Worm (Caenorhabditis elegans) whole organism, young adult: Measurements from ENCODE around the gene che-2.

ENCODE experiments used
- B0019.2 ChIP-seq: fragments of 200-800 bp; sonication (Bioruptor generic); conservative IDR thresholded peaks from 2 replicates; pipeline ENCODE4 v1.3.6; 2022; ENCODE audit warnings: missing genetic modification reagents, missing genetic modification characterization, missing compliant biosample characterization
- B0261.1 ChIP-seq: sonication (generic microtip); optimal IDR thresholded peaks from 2 replicates; lab custom pipeline; 2016; ENCODE audit warnings: mild to moderate bottlenecking, missing genetic modification characterization, moderate library complexity, missing compliant biosample characterization
- D2030.7 ChIP-seq: fragments of 200-800 bp; sonication (Bioruptor generic); IDR thresholded peaks from 2 replicates; pipeline ENCODE4 v1.3.6; 2022; ENCODE audit warnings: missing genetic modification reagents, missing genetic modification characterization, missing compliant biosample characterization
- F10E7.11 ChIP-seq: sonication (generic microtip); optimal IDR thresholded peaks from 2 replicates; lab custom pipeline; 2017; ENCODE audit warnings: mild to moderate bottlenecking, missing genetic modification characterization, moderate library complexity, missing compliant biosample characterization
- F39B2.1 ChIP-seq: fragments of 200-800 bp; sonication (Bioruptor generic); IDR thresholded peaks from 2 replicates; pipeline ENCODE4 v1.3.6; 2022; ENCODE audit warnings: missing genetic modification reagents, missing genetic modification characterization, missing compliant biosample characterization
- F49E8.2 ChIP-seq: sonication (generic microtip); optimal IDR thresholded peaks from 3 replicates; lab custom pipeline; 2017; ENCODE audit warnings: missing genetic modification characterization, mild to moderate bottlenecking, missing compliant biosample characterization, antibody characterized with exemption, moderate library complexity; ENCODE audit not compliant: insufficient read depth
- F55B11.4 ChIP-seq: sonication (generic microtip); optimal IDR thresholded peaks from 2 replicates; lab custom pipeline; 2016; ENCODE audit warnings: missing compliant biosample characterization, missing genetic modification characterization, borderline replicate concordance; ENCODE audit not compliant: insufficient read depth
- F57A8.1 ChIP-seq: fragments of 200-800 bp; sonication (Bioruptor generic); optimal IDR thresholded peaks from 2 replicates; lab custom pipeline; 2018; ENCODE audit warnings: mild to moderate bottlenecking, missing genetic modification characterization, moderate library complexity, missing compliant biosample characterization
- T07F8.4 ChIP-seq: sonication (generic microtip); optimal IDR thresholded peaks from 2 replicates; lab custom pipeline; 2016; ENCODE audit warnings: mild to moderate bottlenecking, missing genetic modification characterization, moderate library complexity, missing compliant biosample characterization
- ZK185.1 ChIP-seq: sonication (generic microtip); optimal IDR thresholded peaks from 2 replicates; lab custom pipeline; 2016; ENCODE audit warnings: mild to moderate bottlenecking, missing genetic modification characterization, missing compliant biosample characterization; ENCODE audit not compliant: poor library complexity, severe bottlenecking
- ama-1 ChIP-seq, 3 experiments: fragments of 150-350 bp in 1 of 3; sonication (generic microtip) in 2 of 3; optimal IDR thresholded peaks; 2 replicates each; lab custom pipeline; 2014 to 2018; ENCODE audit warnings: missing biosample characterization in 2 of 3, missing genetic modification characterization in 2 of 3, missing genetic modification reagents in 2 of 3
- athp-1 ChIP-seq: sonication (generic microtip); optimal IDR thresholded peaks from 2 replicates; lab custom pipeline; 2017; ENCODE audit warnings: mild to moderate bottlenecking, missing genetic modification characterization, missing compliant biosample characterization
- attf-6 ChIP-seq: fragments of 200-800 bp; sonication (Bioruptor generic); IDR thresholded peaks from 2 replicates; pipeline ENCODE4 v1.3.6; 2022; ENCODE audit warnings: missing genetic modification reagents, missing genetic modification characterization, missing compliant biosample characterization
- bed-2 ChIP-seq: fragments of 200-800 bp; sonication (Bioruptor generic); IDR thresholded peaks from 2 replicates; pipeline ENCODE4 v1.3.6; 2022; ENCODE audit warnings: missing genetic modification reagents, missing genetic modification characterization, missing compliant biosample characterization
- ccch-3 ChIP-seq: fragments of 200-800 bp; sonication (Bioruptor generic); optimal IDR thresholded peaks from 2 replicates; lab custom pipeline; 2018; ENCODE audit warnings: mild to moderate bottlenecking, missing genetic modification characterization, missing compliant biosample characterization
- cebp-2 ChIP-seq: fragments of 200-800 bp; sonication (Bioruptor generic); IDR thresholded peaks from 2 replicates; pipeline ENCODE4 v1.3.6; 2022; ENCODE audit warnings: missing genetic modification characterization, missing compliant biosample characterization
- ceh-27 ChIP-seq: fragments of 200-800 bp; sonication (Bioruptor generic); optimal IDR thresholded peaks from 2 replicates; lab custom pipeline; 2018; ENCODE audit warnings: mild to moderate bottlenecking, missing genetic modification characterization, moderate library complexity, missing compliant biosample characterization
- ceh-40 ChIP-seq: fragments of 200-800 bp; sonication (Bioruptor generic); IDR thresholded peaks from 2 replicates; pipeline ENCODE4 v1.3.6; 2022; ENCODE audit warnings: missing genetic modification characterization, missing compliant biosample characterization
- dpff-1 ChIP-seq: sonication (generic microtip); optimal IDR thresholded peaks from 2 replicates; lab custom pipeline; 2017; ENCODE audit warnings: mild to moderate bottlenecking, missing genetic modification characterization, missing compliant biosample characterization
- dpl-1 ChIP-seq: fragments of 150-350 bp; optimal IDR thresholded peaks from 2 replicates; lab custom pipeline; 2014; ENCODE audit warnings: missing biosample characterization, missing genetic modification reagents, missing genetic modification characterization
- efl-1 ChIP-seq: fragments of 150-350 bp; optimal IDR thresholded peaks from 2 replicates; lab custom pipeline; 2014; ENCODE audit warnings: missing biosample characterization, missing genetic modification reagents, missing genetic modification characterization
- egl-18 ChIP-seq: fragments of 200-800 bp; sonication (Bioruptor generic); IDR thresholded peaks from 2 replicates; pipeline ENCODE4 v1.3.6; 2022; ENCODE audit warnings: missing genetic modification reagents, missing genetic modification characterization, missing compliant biosample characterization
- egl-44 ChIP-seq: fragments of 200-800 bp; sonication (Bioruptor generic); IDR thresholded peaks from 2 replicates; pipeline ENCODE4 v1.3.6; 2022; ENCODE audit warnings: missing genetic modification reagents, missing genetic modification characterization, missing compliant biosample characterization
- ets-4 ChIP-seq: fragments of 200-800 bp; sonication (Bioruptor generic); optimal IDR thresholded peaks from 2 replicates; lab custom pipeline; 2018; ENCODE audit warnings: mild to moderate bottlenecking, missing genetic modification characterization, missing compliant biosample characterization
- gei-17 ChIP-seq: fragments of 200-800 bp; sonication (Bioruptor generic); optimal IDR thresholded peaks from 2 replicates; lab custom pipeline; 2018; ENCODE audit warnings: mild to moderate bottlenecking, missing genetic modification characterization, missing compliant biosample characterization
- him-1 ChIP-seq: sonication (generic microtip); optimal IDR thresholded peaks from 2 replicates; lab custom pipeline; 2016; ENCODE audit warnings: missing genotype, missing genetic modification reagents, missing genetic modification characterization, missing compliant biosample characterization
- hlh-12 ChIP-seq: sonication (generic microtip); optimal IDR thresholded peaks from 2 replicates; lab custom pipeline; 2016; ENCODE audit warnings: missing genetic modification characterization, missing compliant biosample characterization
- hmg-20 ChIP-seq: fragments of 200-800 bp; sonication (Bioruptor generic); IDR thresholded peaks from 2 replicates; pipeline ENCODE4 v1.3.6; 2022; ENCODE audit warnings: missing genetic modification reagents, missing genetic modification characterization, missing compliant biosample characterization
- hrde-1 ChIP-seq: sonication (generic microtip); optimal IDR thresholded peaks from 2 replicates; lab custom pipeline; 2016; ENCODE audit warnings: missing genetic modification characterization, mild to moderate bottlenecking, missing compliant biosample characterization, moderate library complexity, missing genotype, missing genetic modification reagents, borderline replicate concordance
- mcd-1 ChIP-seq: fragments of 200-800 bp; sonication (Bioruptor generic); IDR thresholded peaks from 2 replicates; pipeline ENCODE4 v1.3.6; 2022; ENCODE audit warnings: missing genetic modification reagents, missing genetic modification characterization, missing compliant biosample characterization
- mxl-1 ChIP-seq: sonication (generic microtip); optimal IDR thresholded peaks from 2 replicates; lab custom pipeline; 2016; ENCODE audit warnings: missing genetic modification characterization, missing compliant biosample characterization
- nhr-179 ChIP-seq: sonication (generic microtip); optimal IDR thresholded peaks from 2 replicates; lab custom pipeline; 2016; ENCODE audit warnings: mild to moderate bottlenecking, missing genetic modification characterization, missing compliant biosample characterization
- pbrm-1 ChIP-seq: fragments of 200-800 bp; sonication (Bioruptor generic); IDR thresholded peaks from 2 replicates; pipeline ENCODE4 v1.3.6; 2022; ENCODE audit warnings: missing genetic modification reagents, missing genetic modification characterization, missing compliant biosample characterization
- rcor-1 ChIP-seq: fragments of 200-800 bp; sonication (Bioruptor generic); IDR thresholded peaks from 2 replicates; pipeline ENCODE4 v1.3.6; 2022; ENCODE audit warnings: missing genetic modification reagents, missing genetic modification characterization, missing compliant biosample characterization
- snpc-1.1 ChIP-seq: sonication (generic microtip); optimal IDR thresholded peaks from 2 replicates; lab custom pipeline; 2017; ENCODE audit warnings: missing genetic modification characterization, mild to moderate bottlenecking, missing compliant biosample characterization, antibody characterized with exemption, moderate library complexity, missing genotype, missing genetic modification reagents; ENCODE audit not compliant: insufficient read depth
- snpc-4 ChIP-seq, 5 experiments: fragments of 150-350 bp in 1 of 5; sonication (generic microtip) in 4 of 5; optimal IDR thresholded peaks; 2 replicates each; lab custom pipeline; 2014 to 2018; ENCODE audit warnings: missing genetic modification characterization in 5 of 5, missing biosample characterization in 3 of 5, antibody characterized with exemption in 2 of 5, mild to moderate bottlenecking in 2 of 5, missing compliant biosample characterization in 2 of 5, missing genotype in 2 of 5, moderate library complexity in 2 of 5, missing genetic modification reagents in 1 of 5
- somi-1 ChIP-seq: fragments of 200-800 bp; sonication (Bioruptor generic); optimal IDR thresholded peaks from 2 replicates; lab custom pipeline; 2018; ENCODE audit warnings: mild to moderate bottlenecking, missing genetic modification characterization, missing compliant biosample characterization
- sptf-2 ChIP-seq: fragments of 200-800 bp; sonication (Bioruptor generic); optimal IDR thresholded peaks from 2 replicates; lab custom pipeline; 2018; ENCODE audit warnings: mild to moderate bottlenecking, missing genetic modification characterization, missing compliant biosample characterization
- tbp1 ChIP-seq: fragments of 200-800 bp; sonication (Bioruptor generic); optimal IDR thresholded peaks from 2 replicates; lab custom pipeline; 2018; ENCODE audit warnings: mild to moderate bottlenecking, missing genetic modification characterization, missing compliant biosample characterization
- tbx-9 ChIP-seq: sonication (generic microtip); optimal IDR thresholded peaks from 2 replicates; lab custom pipeline; 2016; ENCODE audit warnings: borderline replicate concordance, missing genetic modification characterization, inconsistent platforms, missing compliant biosample characterization
- unc-130 ChIP-seq: sonication (generic microtip); optimal IDR thresholded peaks from 2 replicates; lab custom pipeline; 2016; ENCODE audit warnings: missing genetic modification reagents, missing genetic modification characterization, missing compliant biosample characterization
- xnd-1 ChIP-seq: sonication (generic microtip); optimal IDR thresholded peaks from 2 replicates; lab custom pipeline; 2016; ENCODE audit warnings: missing genotype, missing genetic modification reagents, missing genetic modification characterization, missing compliant biosample characterization
- zim-3 ChIP-seq: sonication (generic microtip); optimal IDR thresholded peaks from 2 replicates; lab custom pipeline; 2017; ENCODE audit warnings: mild to moderate bottlenecking, missing genetic modification characterization, moderate library complexity, missing compliant biosample characterization
- ztf-25 ChIP-seq: fragments of 200-800 bp; sonication (Bioruptor generic); IDR thresholded peaks from 2 replicates; pipeline ENCODE4 v1.3.6; 2022; ENCODE audit warnings: missing genetic modification reagents, missing genetic modification characterization, missing compliant biosample characterization
- ztf-6 ChIP-seq: fragments of 200-800 bp; sonication (Bioruptor generic); IDR thresholded peaks from 2 replicates; pipeline ENCODE4 v1.3.6; 2022; ENCODE audit warnings: missing genetic modification reagents, missing genetic modification characterization, missing compliant biosample characterization

Gene che-2

ce11 chrX:476261-476660 lies 5.0 kb upstream of the che-2 start, which contains the start of gene F38G1.3 (continued):
- no peak for TF ChIP-seq unc-130 (GFP tag; lab: Kevin White, UChicago)
- TF ChIP-seq, all 124 proteins: peak for 0

- TF ChIP-seq tbp1 (GFP tag; lab: Kevin White, UChicago) (peak; percentile 90), mcd-1 (GFP tag; lab: Robert Waterston, UW) (no peak; the same call in 1 of the 2 replicates), bed-2 (GFP tag; lab: Robert Waterston, UW) (no peak), ztf-25 (GFP tag; lab: Robert Waterston, UW) (peak; percentile 93; the same call in 1 of the 2 replicates), somi-1 (peak; percentile 11), gei-17 (GFP tag; lab: Kevin White, UChicago) (no peak), F10E7.11 (tag; lab: Kevin White, UChicago) (no peak), F39B2.1 (GFP tag; lab: Robert Waterston, UW) (no peak), F57A8.1 (GFP tag; lab: Kevin White, UChicago) (peak; percentile 42), B0019.2 (GFP tag; lab: Robert Waterston, UW) (no peak), xnd-1 (tag; lab: Kevin White, UChicago) (no peak), F49E8.2 (peak; percentile 19), sptf-2 (GFP tag; lab: Kevin White, UChicago) (peak; percentile 62), snpc-4 (GFP tag; optimal IDR thresholded peaks at IDR 0.05; lab: Kevin White, UChicago) (peak; percentile 70), snpc-4 (tag; optimal IDR thresholded peaks at IDR 0.05; lab: Kevin White, UChicago) (peak in 1 of 4 experiments; percentile 77), nhr-179 (no peak), F55B11.4 (tag; lab: Kevin White, UChicago) (no peak), athp-1 (tag; lab: Kevin White, UChicago) (peak; percentile 35), attf-6 (GFP tag; lab: Robert Waterston, UW) (peak; percentile 47; the same call in 1 of the 2 replicates), rcor-1 (GFP tag; lab: Robert Waterston, UW) (peak; percentile 80), B0261.1 (peak; percentile 81), ets-4 (GFP tag; lab: Kevin White, UChicago) (no peak), pbrm-1 (GFP tag; lab: Robert Waterston, UW) (peak; percentile 62), cebp-2 (GFP tag; lab: Robert Waterston, UW) (no peak), ccch-3 (GFP tag; lab: Kevin White, UChicago) (no peak), ceh-40 (GFP tag; lab: Robert Waterston, UW) (peak; percentile 68; the same call in 1 of the 2 replicates), ztf-6 (GFP tag; lab: Robert Waterston, UW) (0 out of 2 replicates have a peak, but pooled peaks have one; percentile 31), mxl-1 (tag; lab: Kevin White, UChicago) (peak; percentile 77), D2030.7 (GFP tag; lab: Robert Waterston, UW) (no peak; the same call in none of the 2 replicates), zim-3 (tag; lab: Kevin White, UChicago) (no peak), egl-44 (GFP tag; lab: Robert Waterston, UW) (peak; percentile 63; the same call in 1 of the 2 replicates), him-1 (tag; lab: Kevin White, UChicago) (peak; percentile 87), dpff-1 (no peak), hlh-12 (no peak), tbx-9 (tag; lab: Kevin White, UChicago) (no peak), ZK185.1 (tag; lab: Kevin White, UChicago) (peak; percentile 47), ama-1 (optimal IDR thresholded peaks at IDR 0.05; lab: Kevin White, UChicago) (no peak), ama-1 (GFP tag; optimal IDR thresholded peaks at IDR 0.05; lab: Kevin White, UChicago) (peak; percentile 55 to 71), T07F8.4 (tag; lab: Kevin White, UChicago) (peak; percentile 60), ceh-27 (GFP tag; lab: Kevin White, UChicago) (peak; percentile 16), efl-1 (GFP tag; lab: Kevin White, UChicago) (no peak), hrde-1 (tag; lab: Kevin White, UChicago) (peak; percentile 33), hmg-20 (GFP tag; lab: Robert Waterston, UW) (0 out of 2 replicates have a peak, but pooled peaks have one; percentile 17), egl-18 (GFP tag; lab: Robert Waterston, UW) (no peak), dpl-1 (GFP tag; lab: Kevin White, UChicago) (no peak), snpc-1.1 (tag; lab: Kevin White, UChicago) (peak; percentile 67)
These were observed 6.4 kb downstream of the che-2 start for ce11 chrX:487669-488068.
